Worm (Caenorhabditis elegans) whole organism, young adult: ENCODE results near the gene acs-4.

ENCODE experiments used
- B0019.2 ChIP-seq: fragments of 200-800 bp; sonication (Bioruptor generic); conservative IDR thresholded peaks from 2 replicates; pipeline ENCODE4 v1.3.6; 2022; ENCODE audit warnings: missing genetic modification reagents, missing genetic modification characterization, missing compliant biosample characterization
- C06A6.2 ChIP-seq: fragments of 200-800 bp; sonication (Bioruptor generic); conservative IDR thresholded peaks from 2 replicates; pipeline ENCODE4 v1.3.6; 2022; ENCODE audit warnings: missing genetic modification characterization, missing compliant biosample characterization
- F33H1.4 ChIP-seq: fragments of 200-800 bp; sonication (Bioruptor generic); IDR thresholded peaks from 2 replicates; pipeline ENCODE4 v1.3.6; 2022; ENCODE audit warnings: missing genetic modification reagents, missing genetic modification characterization, missing compliant biosample characterization
- F39B2.1 ChIP-seq: fragments of 200-800 bp; sonication (Bioruptor generic); IDR thresholded peaks from 2 replicates; pipeline ENCODE4 v1.3.6; 2022; ENCODE audit warnings: missing genetic modification reagents, missing genetic modification characterization, missing compliant biosample characterization
- F49E8.2 ChIP-seq: sonication (generic microtip); optimal IDR thresholded peaks from 3 replicates; lab custom pipeline; 2017; ENCODE audit warnings: missing genetic modification characterization, mild to moderate bottlenecking, missing compliant biosample characterization, antibody characterized with exemption, moderate library complexity; ENCODE audit not compliant: insufficient read depth
- F52B5.7 ChIP-seq: sonication (generic microtip); optimal IDR thresholded peaks from 2 replicates; lab custom pipeline; 2016; ENCODE audit warnings: mild to moderate bottlenecking, missing genetic modification characterization, missing compliant biosample characterization
- K12H6.12 ChIP-seq: fragments of 200-800 bp; sonication (Bioruptor generic); optimal IDR thresholded peaks from 2 replicates; lab custom pipeline; 2018; ENCODE audit warnings: mild to moderate bottlenecking, missing genetic modification characterization, missing compliant biosample characterization
- Y53F4B.3 ChIP-seq: fragments of 200-800 bp; sonication (Bioruptor generic); IDR thresholded peaks from 2 replicates; pipeline ENCODE4 v1.3.6; 2022; ENCODE audit warnings: missing genetic modification reagents, missing genetic modification characterization, missing compliant biosample characterization
- Y56A3A.18 ChIP-seq: fragments of 200-800 bp; sonication (Bioruptor generic); IDR thresholded peaks from 2 replicates; pipeline ENCODE4 v1.3.6; 2022; ENCODE audit warnings: missing genetic modification reagents, missing genetic modification characterization, missing compliant biosample characterization
- Y79H2A.3 ChIP-seq: fragments of 200-800 bp; sonication (Bioruptor generic); conservative IDR thresholded peaks from 2 replicates; pipeline ENCODE4 v1.3.6; 2022; ENCODE audit warnings: missing genetic modification reagents, missing genetic modification characterization, missing compliant biosample characterization
- aptf-2 ChIP-seq: fragments of 200-800 bp; sonication (Bioruptor generic); conservative IDR thresholded peaks from 2 replicates; pipeline ENCODE4 v1.3.6; 2022; ENCODE audit warnings: missing genetic modification reagents, missing genetic modification characterization, missing compliant biosample characterization
- ccch-3 ChIP-seq: fragments of 200-800 bp; sonication (Bioruptor generic); optimal IDR thresholded peaks from 2 replicates; lab custom pipeline; 2018; ENCODE audit warnings: mild to moderate bottlenecking, missing genetic modification characterization, missing compliant biosample characterization
- ceh-100 ChIP-seq: fragments of 200-800 bp; sonication (Bioruptor generic); IDR thresholded peaks from 2 replicates; pipeline ENCODE4 v1.3.6; 2022; ENCODE audit warnings: missing genetic modification reagents, missing genetic modification characterization, missing compliant biosample characterization
- ceh-27 ChIP-seq: fragments of 200-800 bp; sonication (Bioruptor generic); optimal IDR thresholded peaks from 2 replicates; lab custom pipeline; 2018; ENCODE audit warnings: mild to moderate bottlenecking, missing genetic modification characterization, moderate library complexity, missing compliant biosample characterization
- chd-7 ChIP-seq: sonication (generic microtip); optimal IDR thresholded peaks from 2 replicates; lab custom pipeline; 2016; ENCODE audit warnings: mild to moderate bottlenecking, missing genetic modification characterization, moderate library complexity, missing compliant biosample characterization
- dox-1 ChIP-seq: fragments of 200-800 bp; sonication (Bioruptor generic); IDR thresholded peaks from 2 replicates; pipeline ENCODE4 v1.3.6; 2022; ENCODE audit warnings: missing genetic modification reagents, missing genetic modification characterization, missing compliant biosample characterization
- dpff-1 ChIP-seq: sonication (generic microtip); optimal IDR thresholded peaks from 2 replicates; lab custom pipeline; 2017; ENCODE audit warnings: mild to moderate bottlenecking, missing genetic modification characterization, missing compliant biosample characterization
- dpl-1 ChIP-seq: fragments of 150-350 bp; optimal IDR thresholded peaks from 2 replicates; lab custom pipeline; 2014; ENCODE audit warnings: missing biosample characterization, missing genetic modification reagents, missing genetic modification characterization
- egrh-3 ChIP-seq: fragments of 200-800 bp; sonication (Bioruptor generic); IDR thresholded peaks from 2 replicates; pipeline ENCODE4 v1.3.6; 2022; ENCODE audit warnings: missing genetic modification reagents, missing genetic modification characterization, missing compliant biosample characterization
- ekl-4 ChIP-seq: fragments of 200-800 bp; sonication (Bioruptor generic); IDR thresholded peaks from 2 replicates; pipeline ENCODE4 v1.3.6; 2022; ENCODE audit warnings: missing genetic modification reagents, missing genetic modification characterization, missing compliant biosample characterization
- fkh-3 ChIP-seq: sonication (generic microtip); optimal IDR thresholded peaks from 2 replicates; lab custom pipeline; 2016; ENCODE audit warnings: mild to moderate bottlenecking, missing genetic modification characterization, missing compliant biosample characterization
- gei-17 ChIP-seq: fragments of 200-800 bp; sonication (Bioruptor generic); optimal IDR thresholded peaks from 2 replicates; lab custom pipeline; 2018; ENCODE audit warnings: mild to moderate bottlenecking, missing genetic modification characterization, missing compliant biosample characterization
- him-1 ChIP-seq: sonication (generic microtip); optimal IDR thresholded peaks from 2 replicates; lab custom pipeline; 2016; ENCODE audit warnings: missing genotype, missing genetic modification reagents, missing genetic modification characterization, missing compliant biosample characterization
- hlh-12 ChIP-seq: sonication (generic microtip); optimal IDR thresholded peaks from 2 replicates; lab custom pipeline; 2016; ENCODE audit warnings: missing genetic modification characterization, missing compliant biosample characterization
- hmg-1.2 ChIP-seq: fragments of 200-800 bp; sonication (Bioruptor generic); IDR thresholded peaks from 2 replicates; pipeline ENCODE4 v1.3.6; 2022; ENCODE audit warnings: missing genetic modification reagents, missing genetic modification characterization, missing compliant biosample characterization
- hmg-20 ChIP-seq: fragments of 200-800 bp; sonication (Bioruptor generic); IDR thresholded peaks from 2 replicates; pipeline ENCODE4 v1.3.6; 2022; ENCODE audit warnings: missing genetic modification reagents, missing genetic modification characterization, missing compliant biosample characterization
- lag-1 ChIP-seq: fragments of 200-800 bp; sonication (Bioruptor generic); IDR thresholded peaks from 2 replicates; pipeline ENCODE4 v1.3.6; 2022; ENCODE audit warnings: missing genetic modification reagents, missing genetic modification characterization, missing compliant biosample characterization
- lsl-1 ChIP-seq: fragments of 200-800 bp; sonication (Bioruptor generic); optimal IDR thresholded peaks from 2 replicates; lab custom pipeline; 2018; ENCODE audit warnings: mild to moderate bottlenecking, missing genetic modification characterization, moderate library complexity, missing compliant biosample characterization
- mes-4 ChIP-seq: sonication (generic microtip); optimal IDR thresholded peaks from 2 replicates; lab custom pipeline; 2016; ENCODE audit warnings: missing genotype, missing genetic modification characterization, missing compliant biosample characterization
- nfyb-1 ChIP-seq: fragments of 200-800 bp; sonication (Bioruptor generic); IDR thresholded peaks from 2 replicates; pipeline ENCODE4 v1.3.6; 2022; ENCODE audit warnings: missing genetic modification reagents, missing genetic modification characterization, missing compliant biosample characterization
- pbrm-1 ChIP-seq: fragments of 200-800 bp; sonication (Bioruptor generic); IDR thresholded peaks from 2 replicates; pipeline ENCODE4 v1.3.6; 2022; ENCODE audit warnings: missing genetic modification reagents, missing genetic modification characterization, missing compliant biosample characterization
- rpc-1 ChIP-seq, 2 experiments: fragments of 150-350 bp in 1 of 2; sonication (generic microtip) in 1 of 2; optimal IDR thresholded peaks; 2 replicates each; lab custom pipeline; 2014 to 2018; ENCODE audit warnings: missing biosample characterization in 1 of 2, missing genetic modification characterization in 1 of 2, missing genetic modification reagents in 1 of 2, missing genotype in 1 of 2
- snpc-3.4 ChIP-seq: sonication (generic microtip); optimal IDR thresholded peaks from 2 replicates; lab custom pipeline; 2017; ENCODE audit warnings: missing genetic modification characterization, mild to moderate bottlenecking, missing compliant biosample characterization, antibody characterized with exemption, moderate library complexity, missing genotype, missing genetic modification reagents
- snpc-4 ChIP-seq, 5 experiments: fragments of 150-350 bp in 1 of 5; sonication (generic microtip) in 4 of 5; optimal IDR thresholded peaks; 2 replicates each; lab custom pipeline; 2014 to 2018; ENCODE audit warnings: missing genetic modification characterization in 5 of 5, missing biosample characterization in 3 of 5, antibody characterized with exemption in 2 of 5, mild to moderate bottlenecking in 2 of 5, missing compliant biosample characterization in 2 of 5, missing genotype in 2 of 5, moderate library complexity in 2 of 5, missing genetic modification reagents in 1 of 5
- sptf-2 ChIP-seq: fragments of 200-800 bp; sonication (Bioruptor generic); optimal IDR thresholded peaks from 2 replicates; lab custom pipeline; 2018; ENCODE audit warnings: mild to moderate bottlenecking, missing genetic modification characterization, missing compliant biosample characterization
- zfh-2 ChIP-seq: fragments of 200-800 bp; sonication (Bioruptor generic); conservative IDR thresholded peaks from 2 replicates; pipeline ENCODE4 v1.3.6; 2022; ENCODE audit warnings: missing genetic modification reagents, missing genetic modification characterization, missing compliant biosample characterization
- ztf-28 ChIP-seq: fragments of 200-800 bp; sonication (Bioruptor generic); IDR thresholded peaks from 2 replicates; pipeline ENCODE4 v1.3.6; 2022; ENCODE audit warnings: missing genetic modification reagents, missing genetic modification characterization, missing compliant biosample characterization
- ztf-3 ChIP-seq: fragments of 200-800 bp; sonication (Bioruptor generic); optimal IDR thresholded peaks from 2 replicates; lab custom pipeline; 2018; ENCODE audit warnings: mild to moderate bottlenecking, missing genetic modification characterization, missing compliant biosample characterization

acs-4 gene

DNA sequence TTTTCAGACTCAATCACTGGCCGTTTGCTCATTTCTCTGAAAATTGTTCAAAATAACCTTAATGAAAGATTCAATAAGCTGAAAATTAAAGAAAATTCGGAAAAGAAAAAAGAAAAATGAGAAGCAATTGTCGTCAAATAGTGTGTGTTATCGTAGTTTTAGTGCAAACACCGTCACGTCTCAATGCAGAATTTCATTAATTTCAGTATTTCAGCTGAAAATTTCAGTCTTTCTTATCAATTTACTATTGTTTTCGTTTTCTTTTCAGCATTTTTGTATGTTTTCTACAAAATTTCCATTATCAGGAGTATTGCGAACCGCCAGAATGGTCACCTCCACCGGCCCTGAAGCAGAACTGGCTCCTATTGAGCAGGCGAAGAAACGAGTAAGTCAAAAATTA lies 44.8 kb upstream of the acs-4 start, which contains the start of the genes B0280.9 and rpia-1 (continued):
- TF ChIP-seq Y53F4B.3 (GFP tag; lab: Robert Waterston, UW) (no peak), hlh-12 (no peak), dpff-1 (tag; lab: Kevin White, UChicago) (no peak), hmg-1.2 (GFP tag; lab: Robert Waterston, UW) (peak; percentile 28; the same call in 1 of the 2 replicates), ceh-100 (no peak), ccch-3 (GFP tag; lab: Kevin White, UChicago) (no peak), F39B2.1 (GFP tag; lab: Robert Waterston, UW) (no peak), mes-4 (no peak), K12H6.12 (tag; lab: Kevin White, UChicago) (no peak), egrh-3 (GFP tag; lab: Robert Waterston, UW) (no peak), snpc-3.4 (tag; lab: Kevin White, UChicago) (peak; percentile 12), pbrm-1 (GFP tag; lab: Robert Waterston, UW) (no peak), F52B5.7 (tag; lab: Kevin White, UChicago) (no peak), hmg-20 (GFP tag; lab: Robert Waterston, UW) (no peak), lsl-1 (GFP tag; lab: Kevin White, UChicago) (peak; percentile 14), him-1 (tag; lab: Kevin White, UChicago) (no peak), Y56A3A.18 (GFP tag; lab: Robert Waterston, UW) (no peak), snpc-4 (GFP tag; optimal IDR thresholded peaks at IDR 0.05; lab: Kevin White, UChicago) (no peak), snpc-4 (tag; optimal IDR thresholded peaks at IDR 0.05; lab: Kevin White, UChicago) (peak in 1 of 4 experiments; percentile 13), F33H1.4 (GFP tag; lab: Robert Waterston, UW) (no peak), rpc-1 (optimal IDR thresholded peaks at IDR 0.05; lab: Kevin White, UChicago) (no peak), rpc-1 (tag; optimal IDR thresholded peaks at IDR 0.05; lab: Kevin White, UChicago) (no peak), ekl-4 (GFP tag; lab: Robert Waterston, UW) (no peak)
- TF ChIP-seq, all 124 proteins: peak for 7

DNA sequence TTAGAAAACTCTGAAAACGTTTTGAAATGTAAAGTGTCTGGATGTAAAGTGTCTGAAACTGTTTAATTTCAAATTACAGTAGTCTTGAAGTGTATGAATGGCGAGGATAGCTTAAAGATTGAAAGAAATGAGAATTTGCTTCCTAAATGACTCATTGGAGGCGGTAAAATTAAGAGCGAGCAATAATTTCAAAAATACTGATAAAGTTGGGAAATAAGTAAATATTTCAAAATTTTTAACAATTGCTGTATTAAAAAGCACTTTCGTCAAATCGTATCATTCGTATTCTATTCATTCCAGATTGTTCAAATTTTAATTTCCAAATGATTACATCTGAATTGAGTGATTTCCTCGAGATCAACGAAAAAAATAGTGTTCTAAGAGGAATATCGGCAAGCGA lies 43.3 kb upstream of the acs-4 start, which contains the start of gene B0280.2:
Gene B0280.2 (plus strand): TSS at position 301 of the 400 bp plus-strand sequence.
- TF ChIP-seq F49E8.2 (no peak), dpl-1 (GFP tag; lab: Kevin White, UChicago) (no peak), dox-1 (GFP tag; lab: Robert Waterston, UW) (no peak), sptf-2 (no peak), nfyb-1 (GFP tag; lab: Robert Waterston, UW) (no peak), chd-7 (no peak), Y79H2A.3 (GFP tag; lab: Robert Waterston, UW) (no peak), gei-17 (GFP tag; lab: Kevin White, UChicago) (no peak), C06A6.2 (GFP tag; lab: Robert Waterston, UW) (no peak), ztf-28 (GFP tag; lab: Robert Waterston, UW) (no peak), aptf-2 (GFP tag; lab: Robert Waterston, UW) (no peak), ztf-3 (GFP tag; lab: Kevin White, UChicago) (no peak), lag-1 (no peak), fkh-3 (tag; lab: Kevin White, UChicago) (no peak), ccch-3 (GFP tag; lab: Kevin White, UChicago) (no peak), zfh-2 (GFP tag; lab: Robert Waterston, UW) (no peak), ceh-27 (no peak), B0019.2 (GFP tag; lab: Robert Waterston, UW) (no peak), snpc-4 (GFP tag; optimal IDR thresholded peaks at IDR 0.05; lab: Kevin White, UChicago) (no peak), snpc-4 (tag; optimal IDR thresholded peaks at IDR 0.05; lab: Kevin White, UChicago) (no peak)
